Fruit fly (Drosophila melanogaster) whole organism, embryonic: ENCODE measurements around the gene Mtpalpha.

Source experiments
- Ada2b ChIP-seq: fragments of 200-800 bp; sonication (Bioruptor generic); IDR thresholded peaks from 2 replicates; pipeline ENCODE4 v1.3.6; 2022; ENCODE audit warnings: missing biosample characterization, missing genetic modification characterization
- Blimp-1 ChIP-seq: fragments of 200-800 bp; sonication (Bioruptor generic); optimal IDR thresholded peaks from 3 replicates; lab custom pipeline; 2018; ENCODE audit warnings: missing biosample characterization, missing genetic modification characterization, mild to moderate bottlenecking, moderate library complexity, missing genetic modification reagents
- CG10543 ChIP-seq: fragments of 200-800 bp; sonication (Bioruptor generic); optimal IDR thresholded peaks from 3 replicates; lab custom pipeline; 2017; ENCODE audit warnings: missing biosample characterization, mild to moderate bottlenecking, missing genetic modification characterization, moderate library complexity
- CG10565 ChIP-seq: fragments of 200-800 bp; sonication (Bioruptor generic); optimal IDR thresholded peaks from 3 replicates; lab custom pipeline; 2016; ENCODE audit warnings: missing biosample characterization, mild to moderate bottlenecking, missing genetic modification characterization
- CG11456 ChIP-seq: fragments of 200-800 bp; sonication (Bioruptor generic); IDR thresholded peaks from 3 replicates; pipeline ENCODE4 v1.3.6; 2022; ENCODE audit warnings: missing biosample characterization, missing genetic modification characterization
- CG11560 ChIP-seq: fragments of 200-800 bp; sonication (Bioruptor generic); IDR thresholded peaks from 3 replicates; pipeline ENCODE4 v1.3.6; 2022; ENCODE audit warnings: missing biosample characterization, missing genetic modification characterization
- CG12769 ChIP-seq: fragments of 200-800 bp; sonication (Bioruptor generic); optimal IDR thresholded peaks from 2 replicates; lab custom pipeline; 2019; ENCODE audit warnings: missing biosample characterization, mild to moderate bottlenecking, missing genetic modification characterization, moderate library complexity
- CG13775 ChIP-seq: fragments of 200-800 bp; sonication (Bioruptor generic); optimal IDR thresholded peaks from 3 replicates; lab custom pipeline; 2017; ENCODE audit warnings: missing biosample characterization, mild to moderate bottlenecking, missing genetic modification characterization
- CG14965 ChIP-seq: fragments of 200-800 bp; sonication (Bioruptor generic); optimal IDR thresholded peaks from 2 replicates; lab custom pipeline; 2016; ENCODE audit warnings: missing biosample characterization, missing genetic modification characterization, borderline replicate concordance
- CG16779 ChIP-seq: fragments of 200-800 bp; sonication (Bioruptor generic); IDR thresholded peaks from 2 replicates; pipeline ENCODE4 v1.3.6; 2022; ENCODE audit warnings: missing biosample characterization, missing genetic modification characterization
- CG1832 ChIP-seq: fragments of 200-800 bp; sonication (Bioruptor generic); optimal IDR thresholded peaks from 2 replicates; lab custom pipeline; 2017; ENCODE audit warnings: missing biosample characterization, mild to moderate bottlenecking, missing genetic modification characterization, inconsistent platforms
- CG18599 ChIP-seq: fragments of 200-800 bp; sonication (Bioruptor generic); optimal IDR thresholded peaks from 3 replicates; lab custom pipeline; 2017; ENCODE audit warnings: missing biosample characterization, missing genetic modification characterization, mild to moderate bottlenecking, moderate library complexity, missing genetic modification reagents
- CG31388 ChIP-seq: fragments of 200-800 bp; sonication (Bioruptor generic); optimal IDR thresholded peaks from 2 replicates; lab custom pipeline; 2016; ENCODE audit warnings: missing biosample characterization, missing genetic modification characterization
- CG32532 ChIP-seq: fragments of 200-800 bp; sonication (Bioruptor generic); IDR thresholded peaks from 2 replicates; pipeline ENCODE4 v1.3.6; 2022; ENCODE audit warnings: missing biosample characterization, missing genetic modification characterization
- CG34376 ChIP-seq: fragments of 200-800 bp; sonication (Bioruptor generic); optimal IDR thresholded peaks from 2 replicates; lab custom pipeline; 2018; ENCODE audit warnings: missing biosample characterization, mild to moderate bottlenecking, missing genetic modification characterization
- CG3838 ChIP-seq: fragments of 200-800 bp; sonication (Bioruptor generic); optimal IDR thresholded peaks from 3 replicates; lab custom pipeline; 2016; ENCODE audit warnings: missing biosample characterization, missing genetic modification characterization
- CG7372 ChIP-seq: fragments of 200-800 bp; sonication (Bioruptor generic); IDR thresholded peaks from 2 replicates; pipeline ENCODE4 v1.3.6; 2022; ENCODE audit warnings: missing biosample characterization, missing genetic modification characterization
- CG9609 ChIP-seq: fragments of 200-800 bp; sonication (Bioruptor generic); optimal IDR thresholded peaks from 3 replicates; lab custom pipeline; 2016; ENCODE audit warnings: missing biosample characterization, missing genetic modification characterization
- Dbx ChIP-seq: fragments of 200-800 bp; sonication (Bioruptor generic); IDR thresholded peaks from 3 replicates; pipeline ENCODE4 v1.3.6; 2022; ENCODE audit warnings: missing biosample characterization, missing genetic modification characterization
- Deaf1 ChIP-seq: fragments of 200-800 bp; optimal IDR thresholded peaks from 3 replicates; lab custom pipeline; 2019; ENCODE audit warnings: missing biosample characterization, mild to moderate bottlenecking, missing genetic modification characterization, moderate library complexity
- Drgx ChIP-seq: fragments of 200-800 bp; sonication (Bioruptor generic); IDR thresholded peaks from 2 replicates; pipeline ENCODE4 v1.3.6; 2022; ENCODE audit warnings: missing biosample characterization, missing genetic modification characterization
- E2f2 ChIP-seq: fragments of 200-800 bp; sonication (Bioruptor generic); IDR thresholded peaks from 2 replicates; pipeline ENCODE4 v1.3.6; 2022; ENCODE audit warnings: missing biosample characterization, missing genetic modification characterization
- Ets65A ChIP-seq: fragments of 200-800 bp; sonication (Bioruptor generic); peaks from one replicate; lab custom pipeline; 2016; ENCODE audit warnings: missing biosample characterization, missing genetic modification characterization
- Fer3 ChIP-seq: fragments of 200-800 bp; sonication (Bioruptor generic); optimal IDR thresholded peaks from 2 replicates; lab custom pipeline; 2018; ENCODE audit warnings: missing biosample characterization, mild to moderate bottlenecking, missing genetic modification characterization, moderate library complexity
- Hr51 ChIP-seq, 2 experiments: fragments of 200-800 bp; sonication (Bioruptor generic); optimal IDR thresholded peaks; 2 replicates in 1 of 2; 3 replicates in 1 of 2; lab custom pipeline; 2016 to 2018; ENCODE audit warnings: missing biosample characterization in 2 of 2, missing genetic modification characterization in 2 of 2, mild to moderate bottlenecking in 1 of 2, moderate library complexity in 1 of 2
- Med ChIP-seq: fragments of 200-800 bp; sonication (Bioruptor generic); peaks from one replicate; lab custom pipeline; 2016; ENCODE audit warnings: missing biosample characterization, missing genetic modification characterization, mild to moderate bottlenecking, inconsistent platforms, moderate library complexity
- NC2β ChIP-seq: fragments of 200-800 bp; sonication (Bioruptor generic); optimal IDR thresholded peaks from 2 replicates; lab custom pipeline; 2016; ENCODE audit warnings: missing biosample characterization, missing genetic modification characterization
- NK7.1 ChIP-seq: fragments of 200-800 bp; sonication (Bioruptor generic); optimal IDR thresholded peaks from 3 replicates; lab custom pipeline; 2016; ENCODE audit warnings: missing biosample characterization, missing genetic modification characterization
- Neu2 ChIP-seq: fragments of 200-800 bp; sonication (Bioruptor generic); optimal IDR thresholded peaks from 3 replicates; lab custom pipeline; 2016; ENCODE audit warnings: missing biosample characterization, missing genetic modification characterization, borderline replicate concordance
- Pdp1 ChIP-seq, 2 experiments: fragments of 200-800 bp; sonication (Bioruptor generic); optimal IDR thresholded peaks; 3 replicates each; lab custom pipeline; 2016; ENCODE audit warnings: missing biosample characterization in 2 of 2, missing genetic modification characterization in 2 of 2, mild to moderate bottlenecking in 1 of 2, moderate library complexity in 1 of 2
- Trl ChIP-seq, 3 experiments: fragments of >200 bp in 2 of 3; fragments of 200-800 bp in 1 of 3; sonication (Bioruptor generic) in 1 of 3; optimal IDR thresholded peaks; 2 replicates in 1 of 3; 3 replicates in 2 of 3; lab custom pipeline; 2016 to 2017; ENCODE audit warnings: missing biosample characterization in 1 of 3, missing genetic modification characterization in 1 of 3
- Xrp1 ChIP-seq: fragments of 200-800 bp; sonication (Bioruptor generic); IDR thresholded peaks from 2 replicates; pipeline ENCODE4 v1.3.6; 2022; ENCODE audit warnings: missing biosample characterization, missing genetic modification characterization
- crol ChIP-seq: fragments of 200-800 bp; sonication (Bioruptor generic); IDR thresholded peaks from 2 replicates; pipeline ENCODE4 v1.3.6; 2022; ENCODE audit warnings: missing biosample characterization, missing genetic modification characterization
- esg ChIP-seq: fragments of 200-800 bp; sonication (Bioruptor generic); conservative IDR thresholded peaks from 2 replicates; pipeline ENCODE4 v1.3.6; 2022; ENCODE audit warnings: missing biosample characterization, missing genetic modification characterization
- gce ChIP-seq: fragments of 200-800 bp; sonication (Bioruptor generic); IDR thresholded peaks from 3 replicates; pipeline ENCODE4 v1.3.6; 2022; ENCODE audit warnings: missing biosample characterization, missing genetic modification characterization
- gem ChIP-seq: fragments of 200-800 bp; sonication (Bioruptor generic); optimal IDR thresholded peaks from 2 replicates; lab custom pipeline; 2019; ENCODE audit warnings: missing biosample characterization, mild to moderate bottlenecking, missing genetic modification characterization, moderate library complexity
- insv ChIP-seq, 2 experiments: fragments of 200-800 bp; sonication (Bioruptor generic); optimal IDR thresholded peaks; 3 replicates each; lab custom pipeline; 2016 to 2018; ENCODE audit warnings: missing biosample characterization in 2 of 2, missing genetic modification characterization in 2 of 2
- kah ChIP-seq: fragments of 200-800 bp; sonication (Bioruptor generic); optimal IDR thresholded peaks from 2 replicates; lab custom pipeline; 2018; ENCODE audit warnings: missing biosample characterization, mild to moderate bottlenecking, missing genetic modification characterization
- lab ChIP-seq: fragments of 200-800 bp; sonication (Bioruptor generic); optimal IDR thresholded peaks from 3 replicates; lab custom pipeline; 2017; ENCODE audit warnings: missing biosample characterization, missing genetic modification characterization, mild to moderate bottlenecking, moderate library complexity, missing genetic modification reagents
- repo ChIP-seq: fragments of 200-800 bp; sonication (Bioruptor generic); optimal IDR thresholded peaks from 2 replicates; lab custom pipeline; 2016; ENCODE audit warnings: missing biosample characterization, missing genetic modification characterization
- rib ChIP-seq: fragments of 200-800 bp; sonication (Bioruptor generic); IDR thresholded peaks from 2 replicates; pipeline ENCODE4 v1.3.6; 2022; ENCODE audit warnings: missing biosample characterization, missing genetic modification characterization
- sd ChIP-seq: fragments of 200-800 bp; sonication (Bioruptor generic); optimal IDR thresholded peaks from 3 replicates; lab custom pipeline; 2018; ENCODE audit warnings: missing biosample characterization, mild to moderate bottlenecking, missing genetic modification characterization, moderate library complexity
- slbo ChIP-seq: fragments of 200-800 bp; sonication (Bioruptor generic); IDR thresholded peaks from 2 replicates; pipeline ENCODE4 v1.3.6; 2022; ENCODE audit warnings: missing biosample characterization, missing genetic modification characterization

Gene Mtpalpha

dm6 chr2L:9562713-9563112 lies 13.9 kb downstream of the Mtpalpha start (continued):
- no peak for TF ChIP-seq Ada2b (GFP tag; lab: Robert Waterston, UW)
- peak in 1 of 2 experiments; percentile 1 for TF ChIP-seq Hr51 (GFP tag; optimal IDR thresholded peaks at IDR 0.05; lab: Kevin White, UChicago)
- no peak for TF ChIP-seq CG10565 (GFP tag; lab: Kevin White, UChicago)
- peak; percentile 35 for TF ChIP-seq lab (GFP tag; lab: Kevin White, UChicago)
- no peak for TF ChIP-seq esg (GFP tag; lab: Robert Waterston, UW)
- TF ChIP-seq Neu2 (GFP tag; lab: Kevin White, UChicago) = no peak

DNA sequence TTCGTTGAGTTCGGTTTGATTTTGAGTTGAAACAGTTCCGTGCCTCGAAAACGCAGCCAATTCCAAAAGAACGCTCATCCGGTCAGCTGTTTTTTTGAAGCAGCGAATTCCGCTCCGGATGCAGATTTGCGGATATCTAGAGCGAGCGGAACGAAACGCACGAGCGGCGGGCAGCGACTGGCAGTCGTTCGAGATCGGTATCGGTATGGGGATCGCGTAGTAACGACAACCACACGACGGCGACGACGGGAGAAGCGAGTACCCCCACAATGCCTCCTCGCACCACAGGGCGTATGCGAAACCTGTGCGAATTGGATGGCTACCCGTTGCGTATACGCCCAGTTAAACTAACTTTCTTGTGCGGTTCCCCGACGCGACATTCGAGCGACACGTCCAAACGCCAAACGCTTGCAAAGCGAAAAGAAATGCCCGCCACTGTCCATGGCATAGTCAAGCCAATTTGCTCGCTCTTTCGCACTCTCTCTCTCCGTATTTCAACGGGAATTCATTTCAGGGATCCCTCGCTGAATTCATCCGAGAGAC lies 16.5 kb downstream of the Mtpalpha start:
- TF ChIP-seq CG32532 (GFP tag; lab: Robert Waterston, UW) = peak; percentile 9; the same call in 1 of the 2 replicates
- no peak for TF ChIP-seq Blimp-1 (GFP tag; lab: Kevin White, UChicago)
- peak; percentile 23 for TF ChIP-seq CG10543 (GFP tag; lab: Kevin White, UChicago)
- no peak for TF ChIP-seq CG1832 (GFP tag; lab: Kevin White, UChicago)
- TF ChIP-seq CG11456 (GFP tag; lab: Robert Waterston, UW) = 0 out of 3 replicates have a peak, but pooled peaks have one; percentile 32
- 0 out of 2 replicates have a peak, but pooled peaks have one; percentile 28 for TF ChIP-seq rib (GFP tag; lab: Robert Waterston, UW)
- TF ChIP-seq CG7372 (GFP tag; lab: Robert Waterston, UW) = peak; percentile 53; the same call in 1 of the 2 replicates
- TF ChIP-seq crol = 0 out of 2 replicates have a peak, but pooled peaks have one; percentile 11
- peak; percentile 76 for TF ChIP-seq CG12769 (tag; lab: Kevin White, UChicago)
- TF ChIP-seq Ets65A (GFP tag; lab: Kevin White, UChicago) = peak; percentile 47
- no peak for TF ChIP-seq repo
- TF ChIP-seq Deaf1 (tag; lab: Kevin White, UChicago) = peak; percentile 70
- no peak for TF ChIP-seq CG9609 (GFP tag; lab: Kevin White, UChicago)
- no peak for TF ChIP-seq gce (GFP tag; lab: Robert Waterston, UW)
- peak; percentile 13 to 28 for TF ChIP-seq Trl (optimal IDR thresholded peaks at IDR 0.05; lab: Kevin White, UChicago)
- no peak for TF ChIP-seq Trl (GFP tag; optimal IDR thresholded peaks at IDR 0.05; lab: Kevin White, UChicago)
- TF ChIP-seq Med (GFP tag; lab: Kevin White, UChicago) = peak; percentile 70
- TF ChIP-seq CG11560 (tag; lab: Robert Waterston, UW) = 0 out of 3 replicates have a peak, but pooled peaks have one; percentile 31
- TF ChIP-seq Dbx (GFP tag; lab: Robert Waterston, UW) = peak; percentile 32; the same call in 1 of the 3 replicates
- peak; percentile 57; the same call in 1 of the 2 replicates for TF ChIP-seq Drgx (GFP tag; lab: Robert Waterston, UW)

dm6 chr2L:9557858-9558257 lies 18.7 kb downstream of the Mtpalpha start:
- TF ChIP-seq crol = peak; percentile 62
- peak in 1 of 2 experiments; percentile 12 for TF ChIP-seq Trl (optimal IDR thresholded peaks at IDR 0.05; lab: Kevin White, UChicago)
- no peak for TF ChIP-seq Trl (GFP tag; optimal IDR thresholded peaks at IDR 0.05; lab: Kevin White, UChicago)
- TF ChIP-seq CG12769 (tag; lab: Kevin White, UChicago) = peak; percentile 85
- TF ChIP-seq CG31388 = no peak
- TF ChIP-seq CG10543 (GFP tag; lab: Kevin White, UChicago) = peak; percentile 9
- peak; percentile 55 for TF ChIP-seq kah (GFP tag; lab: Kevin White, UChicago)
- TF ChIP-seq slbo = peak; percentile 6; the same call in 1 of the 2 replicates
- TF ChIP-seq sd (tag; lab: Kevin White, UChicago) = peak; percentile 57
- TF ChIP-seq CG34376 (GFP tag; lab: Kevin White, UChicago) = no peak

dm6 chr2L:9550880-9551279 lies 25.7 kb downstream of the Mtpalpha start:
- TF ChIP-seq insv (GFP tag; optimal IDR thresholded peaks at IDR 0.05; lab: Kevin White, UChicago) (no peak), NK7.1 (no peak), CG14965 (no peak), CG18599 (GFP tag; lab: Kevin White, UChicago) (no peak), kah (GFP tag; lab: Kevin White, UChicago) (peak; percentile 95), Drgx (GFP tag; lab: Robert Waterston, UW) (peak; percentile 60), CG3838 (GFP tag; lab: Kevin White, UChicago) (no peak), CG13775 (GFP tag; lab: Kevin White, UChicago) (no peak), NC2β (GFP tag; lab: Kevin White, UChicago) (no peak), gem (tag; lab: Kevin White, UChicago) (no peak), Pdp1 (GFP tag; optimal IDR thresholded peaks at IDR 0.05; lab: Kevin White, UChicago) (no peak), Fer3 (tag; lab: Kevin White, UChicago) (no peak), Xrp1 (GFP tag; lab: Robert Waterston, UW) (no peak), sd (tag; lab: Kevin White, UChicago) (peak; percentile 43), CG16779 (GFP tag; lab: Robert Waterston, UW) (no peak), E2f2 (GFP tag; lab: Robert Waterston, UW) (no peak)
